Fruit fly (Drosophila melanogaster): Measurements from ENCODE around the gene Rga.

Gene Rga

dm6 chr3R:5568590-5568989 is 44.3 kb downstream of the Rga start, which contains the start of the genes CG2931 and Rheb (continued):
- peak; percentile 77 for TF ChIP-seq Xbp1 (GFP tag; optimal IDR thresholded peaks at IDR 0.05)
- peak; percentile 82 for TF ChIP-seq CG1024 (GFP tag; IDR thresholded peaks at IDR 0.05)
- TF ChIP-seq CG2889 (GFP tag; IDR thresholded peaks at IDR 0.05), result no peak
- peak; percentile 45 for TF ChIP-seq ems (GFP tag; optimal IDR thresholded peaks at IDR 0.05)
- peak; percentile 86 for TF ChIP-seq CG10462 (GFP tag; optimal IDR thresholded peaks at IDR 0.05)
- peak; percentile 73 for TF ChIP-seq hbn (GFP tag; IDR thresholded peaks at IDR 0.05; ENCODE audit: partially characterized antibody)
- peak; percentile 63; the same call in 2 of the 3 replicates for TF ChIP-seq CG14860 (GFP tag; IDR thresholded peaks at IDR 0.05; ENCODE audit: partially characterized antibody)
- TF ChIP-seq vvl (GFP tag; IDR thresholded peaks at IDR 0.05), result peak; percentile 74
- TF ChIP-seq Adf1 (GFP tag; IDR thresholded peaks at IDR 0.05), result peak; percentile 54
- TF ChIP-seq HLH4C (GFP tag; IDR thresholded peaks at IDR 0.05; ENCODE audit: partially characterized antibody), result peak; percentile 65
- TF ChIP-seq CG6854 (GFP tag; optimal IDR thresholded peaks at IDR 0.05), result no peak
- no peak for TF ChIP-seq CG3163 (GFP tag; optimal IDR thresholded peaks at IDR 0.05)
- peak; percentile 16 for TF ChIP-seq CG10431 (GFP tag; optimal IDR thresholded peaks at IDR 0.05)
- TF ChIP-seq crol (GFP tag; IDR thresholded peaks at IDR 0.05), result no peak
- TF ChIP-seq MBD-R2 (GFP tag; IDR thresholded peaks at IDR 0.05), result peak; percentile 72
- TF ChIP-seq pnt (GFP tag; optimal IDR thresholded peaks at IDR 0.05), result peak; percentile 46
- no peak for TF ChIP-seq jing (GFP tag; optimal IDR thresholded peaks at IDR 0.05)
- no peak for TF ChIP-seq btn (GFP tag; optimal IDR thresholded peaks at IDR 0.05)
- TF ChIP-seq crc (GFP tag; optimal IDR thresholded peaks at IDR 0.05), result no peak
- TF ChIP-seq Optix (GFP tag; IDR thresholded peaks at IDR 0.05), result peak; percentile 39; the same call in 1 of the 3 replicates
- TF ChIP-seq Dbx (GFP tag; IDR thresholded peaks at IDR 0.05), result peak; percentile 73; the same call in 2 of the 3 replicates
- TF ChIP-seq pzg (GFP tag; optimal IDR thresholded peaks at IDR 0.05), result peak; percentile 89
- peak; percentile 72 for TF ChIP-seq CG8924 (tag; optimal IDR thresholded peaks at IDR 0.05)
- TF ChIP-seq bowl (GFP tag; IDR thresholded peaks at IDR 0.05), result no peak
- TF ChIP-seq Side (GFP tag; optimal IDR thresholded peaks at IDR 0.05), result no peak
- TF ChIP-seq gem (tag; optimal IDR thresholded peaks at IDR 0.05), result peak; percentile 84
- no peak for TF ChIP-seq gsb (GFP tag; IDR thresholded peaks at IDR 0.05)
- peak; percentile 16 for TF ChIP-seq salm (tag; optimal IDR thresholded peaks at IDR 0.05)
- TF ChIP-seq CG3281 (GFP tag; optimal IDR thresholded peaks at IDR 0.05), result peak; percentile 62
- TF ChIP-seq zf30C (GFP tag; optimal IDR thresholded peaks at IDR 0.05), result no peak
- TF ChIP-seq mld (GFP tag; IDR thresholded peaks at IDR 0.05; ENCODE audit: partially characterized antibody), result no peak
- 0 out of 2 replicates have a peak, but pooled peaks have one; percentile 7 for TF ChIP-seq Gsc (GFP tag; IDR thresholded peaks at IDR 0.05)
- peak; percentile 42 for TF ChIP-seq CG12744 (GFP tag; optimal IDR thresholded peaks at IDR 0.05)
- TF ChIP-seq mam (GFP tag; optimal IDR thresholded peaks at IDR 0.05), result peak; percentile 55
- peak; percentile 8 for TF ChIP-seq CG6683 (GFP tag; optimal IDR thresholded peaks at IDR 0.05)
- TF ChIP-seq ind (GFP tag; optimal IDR thresholded peaks at IDR 0.05), result peak; percentile 76
- TF ChIP-seq Fer1 (GFP tag; optimal IDR thresholded peaks at IDR 0.05), result no peak
- TF ChIP-seq Taf1 (GFP tag; IDR thresholded peaks at IDR 0.05), result no peak
- TF ChIP-seq CG33213 (GFP tag; optimal IDR thresholded peaks at IDR 0.05), result peak; percentile 60
- no peak for TF ChIP-seq CG1233 (GFP tag; optimal IDR thresholded peaks at IDR 0.05)
- peak; percentile 63 for TF ChIP-seq sug (tag; optimal IDR thresholded peaks at IDR 0.05)
- no peak for TF ChIP-seq bigmax (GFP tag; optimal IDR thresholded peaks at IDR 0.05)
- TF ChIP-seq lmd (GFP tag; IDR thresholded peaks at IDR 0.05), result peak; percentile 63
- TF ChIP-seq Doc2 (GFP tag; IDR thresholded peaks at IDR 0.05), result no peak
- peak; percentile 38 for TF ChIP-seq NC2β (GFP tag; optimal IDR thresholded peaks at IDR 0.05)
- TF ChIP-seq Lhr (GFP tag; optimal IDR thresholded peaks at IDR 0.05), result peak; percentile 76
- peak; percentile 87 for TF ChIP-seq CG14710 (tag; optimal IDR thresholded peaks at IDR 0.05)
- TF ChIP-seq CG6791 (GFP tag; IDR thresholded peaks at IDR 0.05; ENCODE audit: partially characterized antibody), result peak; percentile 60
- peak; percentile 93 for TF ChIP-seq ssp (GFP tag; IDR thresholded peaks at IDR 0.05)
- TF ChIP-seq gfzf (GFP tag; optimal IDR thresholded peaks at IDR 0.05), result peak; percentile 92
- TF ChIP-seq E2f2 (GFP tag; IDR thresholded peaks at IDR 0.05), result peak; percentile 51; the same call in 1 of the 2 replicates

Measured in whole organism, embryonic.